Fruit fly (Drosophila melanogaster) whole organism, wandering third instar larva: Measurements from ENCODE around the gene Rpp21.

Experiments used
- Abd-B ChIP-seq: fragments of >200 bp; optimal IDR thresholded peaks from 2 replicates; lab custom pipeline; 2017; ENCODE audit warnings: missing biosample characterization, missing genetic modification characterization
- Dfd ChIP-seq: fragments of >200 bp; optimal IDR thresholded peaks from 2 replicates; lab custom pipeline; 2017; ENCODE audit warnings: missing biosample characterization, missing genetic modification characterization
- GATAd ChIP-seq: sonication (Bioruptor generic); optimal IDR thresholded peaks from 2 replicates; lab custom pipeline; 2016; ENCODE audit warnings: missing biosample characterization, missing genetic modification characterization
- Rel ChIP-seq, 2 experiments: fragments of 200-800 bp; sonication (Bioruptor generic) in 1 of 2; optimal IDR thresholded peaks; 2 replicates in 1 of 2; 3 replicates in 1 of 2; lab custom pipeline; 2016 to 2019; ENCODE audit warnings: mild to moderate bottlenecking in 2 of 2, missing biosample characterization in 2 of 2, missing genetic modification characterization in 2 of 2, moderate library complexity in 1 of 2
- Sp1 ChIP-seq: fragments of 200-800 bp; sonication (Bioruptor generic); optimal IDR thresholded peaks from 3 replicates; lab custom pipeline; 2019; ENCODE audit warnings: missing biosample characterization, mild to moderate bottlenecking, missing genetic modification characterization, moderate library complexity
- dmrt93B ChIP-seq: fragments of 200-800 bp; sonication (Bioruptor generic); optimal IDR thresholded peaks from 2 replicates; lab custom pipeline; 2018; ENCODE audit warnings: missing biosample characterization, mild to moderate bottlenecking, missing genetic modification characterization
- ey ChIP-seq: fragments of 200-800 bp; sonication (Bioruptor generic); optimal IDR thresholded peaks from 2 replicates; lab custom pipeline; 2016; ENCODE audit warnings: missing biosample characterization, missing genetic modification characterization
- fru ChIP-seq: fragments of 200-800 bp; sonication (Bioruptor generic); optimal IDR thresholded peaks from 3 replicates; lab custom pipeline; 2016; ENCODE audit warnings: missing biosample characterization, mild to moderate bottlenecking, missing genetic modification characterization
- h ChIP-seq: fragments of 200-800 bp; sonication (Bioruptor generic); optimal IDR thresholded peaks from 3 replicates; lab custom pipeline; 2016; ENCODE audit warnings: missing biosample characterization, mild to moderate bottlenecking, missing genetic modification characterization
- tai ChIP-seq: sonication (Bioruptor generic); optimal IDR thresholded peaks from 2 replicates; lab custom pipeline; 2016; ENCODE audit warnings: missing biosample characterization, missing genetic modification characterization

DNA sequence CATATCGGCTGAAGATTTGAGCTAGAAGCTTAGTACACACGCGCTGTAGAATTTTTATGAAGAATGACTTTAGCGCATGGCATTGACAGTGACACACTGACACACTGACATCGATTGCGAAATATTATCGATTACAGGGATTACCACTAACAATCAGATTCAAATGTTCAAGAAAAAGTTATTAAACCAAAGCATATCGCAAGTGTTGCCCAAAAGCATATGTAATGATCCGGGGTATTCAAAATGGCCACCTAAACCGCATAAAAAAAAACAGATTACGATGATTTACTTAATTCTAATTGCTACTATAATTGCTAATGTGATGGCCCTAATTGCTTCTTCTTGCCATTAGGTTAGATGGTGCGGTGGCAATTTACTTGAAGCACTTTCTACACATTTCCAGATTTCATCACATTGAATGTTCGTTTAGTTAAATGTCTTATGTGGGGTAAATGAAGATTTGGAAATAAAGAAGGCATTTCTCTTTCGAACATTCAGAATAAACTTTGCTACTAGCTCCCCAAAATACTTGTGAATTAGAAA lies 18.9 kb upstream of the Rpp21 start, which contains the start of the genes TfIIA-S-2 and CG14631:
- TF ChIP-seq Rel (GFP tag; optimal IDR thresholded peaks at IDR 0.05; lab: Kevin White, UChicago) (no peak), Rel (tag; optimal IDR thresholded peaks at IDR 0.05; lab: Kevin White, UChicago) (no peak), dmrt93B (no peak), tai (GFP tag; lab: Kevin White, UChicago) (no peak), fru (GFP tag; lab: Kevin White, UChicago) (no peak), Dfd (GFP tag; lab: Kevin White, UChicago) (no peak), Abd-B (GFP tag; lab: Kevin White, UChicago) (no peak), GATAd (GFP tag; lab: Kevin White, UChicago) (no peak), Sp1 (GFP tag; lab: Kevin White, UChicago) (no peak), h (GFP tag; lab: Kevin White, UChicago) (no peak), ey (GFP tag; lab: Kevin White, UChicago) (no peak)
